Worm (Caenorhabditis elegans): ENCODE results near the gene Y43F8B.19.

Gene Y43F8B.19

ce11 chrV:19522551-19523137, 10.5 kb upstream of the Y43F8B.19 start (continued):
- TF ChIP-seq lin-13 (GFP tag; optimal IDR thresholded peaks at IDR 0.05) (peak; percentile 61), nhr-84 (tag; optimal IDR thresholded peaks at IDR 0.05) (no peak), unc-130 (tag; optimal IDR thresholded peaks at IDR 0.05) (peak; percentile 4), nhr-237 (tag; optimal IDR thresholded peaks at IDR 0.05) (peak; percentile 59), C16A3.4 (tag; optimal IDR thresholded peaks at IDR 0.05) (peak; percentile 29), elt-2 (tag; optimal IDR thresholded peaks at IDR 0.05) (peak; percentile 82), lin-35 (GFP tag; optimal IDR thresholded peaks at IDR 0.05) (peak; percentile 61 to 80), unc-62 (GFP tag; optimal IDR thresholded peaks at IDR 0.05) (peak; percentile 76), jun-1 (tag; optimal IDR thresholded peaks at IDR 0.05) (peak; percentile 88), lir-3 (tag; optimal IDR thresholded peaks at IDR 0.05; ENCODE audit: poor library complexity) (peak; percentile 64), unc-98 (GFP tag; IDR thresholded peaks at IDR 0.05) (peak; percentile 32; the same call in 1 of the 2 replicates), skn-1 (tag; optimal IDR thresholded peaks at IDR 0.05) (peak; percentile 48), ama-1 (optimal IDR thresholded peaks at IDR 0.05) (peak; percentile 90), sptf-1 (tag; optimal IDR thresholded peaks at IDR 0.05) (no peak), snpc-4 (tag; optimal IDR thresholded peaks at IDR 0.05) (peak; percentile 50), pax-3 (tag; optimal IDR thresholded peaks at IDR 0.05) (peak; percentile 81), lsy-2 (tag; optimal IDR thresholded peaks at IDR 0.05) (peak; percentile 76 to 85), zag-1 (tag; optimal IDR thresholded peaks at IDR 0.05) (peak; percentile 55), dsc-1 (tag; optimal IDR thresholded peaks at IDR 0.05) (peak; percentile 73), ets-5 (GFP tag; IDR thresholded peaks at IDR 0.05) (no peak), vab-15 (tag; optimal IDR thresholded peaks at IDR 0.05) (peak; percentile 85), F16B12.6 (tag; optimal IDR thresholded peaks at IDR 0.05) (no peak), lin-14 (GFP tag; optimal IDR thresholded peaks at IDR 0.05) (peak; percentile 98), fkh-4 (tag; optimal IDR thresholded peaks at IDR 0.05; ENCODE audit: borderline replicate concordance) (no peak), nhr-76 (tag; optimal IDR thresholded peaks at IDR 0.05) (no peak), fkh-8 (tag; optimal IDR thresholded peaks at IDR 0.05) (peak; percentile 94), ces-1 (GFP tag; optimal IDR thresholded peaks at IDR 0.05) (no peak), C04F5.9 (tag; optimal IDR thresholded peaks at IDR 0.05) (no peak), ztf-11 (tag; optimal IDR thresholded peaks at IDR 0.05) (peak in 1 of 2 experiments; percentile 77), snu-23 (GFP tag; optimal IDR thresholded peaks at IDR 0.05) (peak; percentile 90), elt-3 (tag; optimal IDR thresholded peaks at IDR 0.05) (peak in 5 of 6 experiments; percentile 25 to 93 (median 77)), fos-1 (tag; optimal IDR thresholded peaks at IDR 0.05) (peak; percentile 59), isw-1 (GFP tag; IDR thresholded peaks at IDR 0.05) (peak; percentile 76), mef-2 (tag; optimal IDR thresholded peaks at IDR 0.05) (peak; percentile 51), hpl-2 (GFP tag; optimal IDR thresholded peaks at IDR 0.05) (peak; percentile 41), dpl-1 (GFP tag; optimal IDR thresholded peaks at IDR 0.05) (peak; percentile 47 to 56 (median 50)), ceh-82 (tag; optimal IDR thresholded peaks at IDR 0.05) (peak; percentile 62 to 86 (median 82)), nhr-19 (GFP tag; conservative IDR thresholded peaks at IDR 0.05) (peak; percentile 97), pag-3 (tag; optimal IDR thresholded peaks at IDR 0.05; ENCODE audit: borderline replicate concordance, insufficient read depth) (no peak), egl-13 (tag; optimal IDR thresholded peaks at IDR 0.05) (peak; percentile 85), pqm-1 (tag; optimal IDR thresholded peaks at IDR 0.05) (no peak), nhr-28 (tag; optimal IDR thresholded peaks at IDR 0.05) (no peak), zip-4 (GFP tag; optimal IDR thresholded peaks at IDR 0.05) (peak; percentile 68), ceh-63 (GFP tag; optimal IDR thresholded peaks at IDR 0.05) (no peak), xbp-1 (tag; optimal IDR thresholded peaks at IDR 0.05) (peak; percentile 71), mab-9 (GFP tag; IDR thresholded peaks at IDR 0.05) (peak; percentile 87), efl-3 (GFP tag; optimal IDR thresholded peaks at IDR 0.05) (no peak), egl-27 (tag; optimal IDR thresholded peaks at IDR 0.05) (peak; percentile 80 to 88), nhr-71 (tag; optimal IDR thresholded peaks at IDR 0.05) (peak; percentile 98), lin-15B (tag; optimal IDR thresholded peaks at IDR 0.05) (no peak), mep-1 (tag; optimal IDR thresholded peaks at IDR 0.05) (peak; percentile 92)
